Fruit fly (Drosophila melanogaster) whole organism, embryonic: ENCODE measurements around the gene Lcp65Aa.

Experiments used
- Atf6 ChIP-seq: fragments of 200-800 bp; sonication (Bioruptor generic); IDR thresholded peaks from 2 replicates; pipeline ENCODE4 v1.3.6; 2022; ENCODE audit warnings: missing biosample characterization, missing genetic modification characterization
- CG11504 ChIP-seq: fragments of 200-800 bp; sonication (Bioruptor generic); optimal IDR thresholded peaks from 3 replicates; lab custom pipeline; 2019; ENCODE audit warnings: missing biosample characterization, mild to moderate bottlenecking, missing genetic modification characterization, moderate library complexity
- CG11560 ChIP-seq: fragments of 200-800 bp; sonication (Bioruptor generic); IDR thresholded peaks from 3 replicates; pipeline ENCODE4 v1.3.6; 2022; ENCODE audit warnings: missing biosample characterization, missing genetic modification characterization
- CG13123 ChIP-seq: fragments of 200-800 bp; sonication (Bioruptor generic); optimal IDR thresholded peaks from 2 replicates; lab custom pipeline; 2016; ENCODE audit warnings: missing biosample characterization, missing genetic modification characterization
- CG13424 ChIP-seq: fragments of 200-800 bp; sonication (Bioruptor generic); optimal IDR thresholded peaks from 2 replicates; lab custom pipeline; 2019; ENCODE audit warnings: missing biosample characterization, mild to moderate bottlenecking, missing genetic modification characterization, moderate library complexity
- CG14710 ChIP-seq: fragments of 200-800 bp; sonication (Bioruptor generic); optimal IDR thresholded peaks from 3 replicates; lab custom pipeline; 2019; ENCODE audit warnings: missing biosample characterization, mild to moderate bottlenecking, missing genetic modification characterization, moderate library complexity
- CG15696 ChIP-seq: fragments of 200-800 bp; sonication (Bioruptor generic); optimal IDR thresholded peaks from 2 replicates; lab custom pipeline; 2019; ENCODE audit warnings: missing biosample characterization, mild to moderate bottlenecking, missing genetic modification characterization, moderate library complexity
- CG1602 ChIP-seq: fragments of 200-800 bp; sonication (Bioruptor generic); optimal IDR thresholded peaks from 3 replicates; lab custom pipeline; 2016; ENCODE audit warnings: missing biosample characterization, missing genetic modification characterization
- CG16863 ChIP-seq: fragments of 200-800 bp; sonication (Bioruptor generic); optimal IDR thresholded peaks from 3 replicates; lab custom pipeline; 2016; ENCODE audit warnings: missing biosample characterization, missing genetic modification characterization
- CG17385 ChIP-seq: fragments of 200-800 bp; sonication (Bioruptor generic); optimal IDR thresholded peaks from 3 replicates; lab custom pipeline; 2018; ENCODE audit warnings: missing biosample characterization, mild to moderate bottlenecking, missing genetic modification characterization
- CG17802 ChIP-seq: fragments of 200-800 bp; sonication (Bioruptor generic); optimal IDR thresholded peaks from 2 replicates; lab custom pipeline; 2018; ENCODE audit warnings: missing biosample characterization, mild to moderate bottlenecking, missing genetic modification characterization, moderate library complexity
- CG18262 ChIP-seq: fragments of 200-800 bp; optimal IDR thresholded peaks from 3 replicates; lab custom pipeline; 2019; ENCODE audit warnings: missing biosample characterization, mild to moderate bottlenecking, missing genetic modification characterization, moderate library complexity
- CG18476 ChIP-seq: fragments of 200-800 bp; sonication (Bioruptor generic); optimal IDR thresholded peaks from 2 replicates; lab custom pipeline; 2016; ENCODE audit warnings: missing biosample characterization, mild to moderate bottlenecking, missing genetic modification characterization
- CG18619 ChIP-seq: fragments of 200-800 bp; sonication (Bioruptor generic); optimal IDR thresholded peaks from 3 replicates; lab custom pipeline; 2017; ENCODE audit warnings: missing biosample characterization, mild to moderate bottlenecking, missing genetic modification characterization
- CG18764 ChIP-seq: fragments of 200-800 bp; sonication (Bioruptor generic); optimal IDR thresholded peaks from 3 replicates; lab custom pipeline; 2016; ENCODE audit warnings: missing biosample characterization, missing genetic modification characterization
- CG2116 ChIP-seq: fragments of 200-800 bp; sonication (Bioruptor generic); optimal IDR thresholded peaks from 3 replicates; lab custom pipeline; 2018; ENCODE audit warnings: missing biosample characterization, mild to moderate bottlenecking, missing genetic modification characterization
- CG3838 ChIP-seq: fragments of 200-800 bp; sonication (Bioruptor generic); optimal IDR thresholded peaks from 3 replicates; lab custom pipeline; 2016; ENCODE audit warnings: missing biosample characterization, missing genetic modification characterization
- CG4404 ChIP-seq: fragments of 200-800 bp; sonication (Bioruptor generic); IDR thresholded peaks from 2 replicates; pipeline ENCODE4 v1.3.6; 2022; ENCODE audit warnings: missing biosample characterization, missing genetic modification characterization
- CG5245 ChIP-seq: fragments of 200-800 bp; sonication (Bioruptor generic); optimal IDR thresholded peaks from 3 replicates; lab custom pipeline; 2016; ENCODE audit warnings: missing biosample characterization, missing genetic modification characterization
- CG9932 ChIP-seq: fragments of 200-800 bp; sonication (Bioruptor generic); IDR thresholded peaks from 2 replicates; pipeline ENCODE4 v1.3.6; 2022; ENCODE audit warnings: missing biosample characterization, missing genetic modification characterization
- Dad ChIP-seq: fragments of 200-800 bp; sonication (Bioruptor generic); optimal IDR thresholded peaks from 3 replicates; lab custom pipeline; 2016; ENCODE audit warnings: missing biosample characterization, missing genetic modification characterization
- Dip3 ChIP-seq: fragments of 200-800 bp; sonication (Bioruptor generic); optimal IDR thresholded peaks from 3 replicates; lab custom pipeline; 2016; ENCODE audit warnings: missing biosample characterization, missing genetic modification characterization
- E2f1 ChIP-seq: fragments of 200-800 bp; sonication (Bioruptor generic); IDR thresholded peaks from 2 replicates; pipeline ENCODE4 v1.3.6; 2022; ENCODE audit warnings: missing biosample characterization, missing genetic modification characterization
- HLHmδ ChIP-seq: fragments of 200-800 bp; sonication (Bioruptor generic); optimal IDR thresholded peaks from 2 replicates; lab custom pipeline; 2018; ENCODE audit warnings: missing biosample characterization, mild to moderate bottlenecking, missing genetic modification characterization, moderate library complexity
- Max ChIP-seq: fragments of 200-800 bp; sonication (Bioruptor generic); optimal IDR thresholded peaks from 2 replicates; lab custom pipeline; 2016; ENCODE audit warnings: missing biosample characterization, mild to moderate bottlenecking, missing genetic modification characterization
- Myb ChIP-seq: fragments of 200-800 bp; sonication (Bioruptor generic); optimal IDR thresholded peaks from 2 replicates; lab custom pipeline; 2016; ENCODE audit warnings: missing biosample characterization, missing genetic modification characterization
- NC2α ChIP-seq: fragments of 200-800 bp; sonication (Bioruptor generic); optimal IDR thresholded peaks from 2 replicates; lab custom pipeline; 2016; ENCODE audit warnings: missing biosample characterization, missing genetic modification characterization
- Neu2 ChIP-seq: fragments of 200-800 bp; sonication (Bioruptor generic); optimal IDR thresholded peaks from 3 replicates; lab custom pipeline; 2016; ENCODE audit warnings: missing biosample characterization, missing genetic modification characterization, borderline replicate concordance
- Sry-β ChIP-seq: fragments of 200-800 bp; sonication (Bioruptor generic); optimal IDR thresholded peaks from 2 replicates; lab custom pipeline; 2018; ENCODE audit warnings: missing biosample characterization, mild to moderate bottlenecking, missing genetic modification characterization, moderate library complexity
- abd-A ChIP-seq: fragments of 200-800 bp; sonication (Bioruptor generic); optimal IDR thresholded peaks from 3 replicates; lab custom pipeline; 2019; ENCODE audit warnings: missing biosample characterization, mild to moderate bottlenecking, missing genetic modification characterization, moderate library complexity
- ac ChIP-seq: fragments of 200-800 bp; sonication (Bioruptor generic); optimal IDR thresholded peaks from 3 replicates; lab custom pipeline; 2017; ENCODE audit warnings: missing biosample characterization, mild to moderate bottlenecking, missing genetic modification characterization
- ap ChIP-seq: fragments of 200-800 bp; sonication (Bioruptor generic); IDR thresholded peaks from 2 replicates; pipeline ENCODE4 v1.3.6; 2022; ENCODE audit warnings: missing biosample characterization, missing genetic modification characterization
- ato ChIP-seq: fragments of 200-800 bp; sonication (Bioruptor generic); IDR thresholded peaks from 2 replicates; pipeline ENCODE4 v1.3.6; 2022; ENCODE audit warnings: missing biosample characterization, missing genetic modification characterization; ENCODE audit not compliant: partially characterized antibody
- cg ChIP-seq: fragments of 200-800 bp; sonication (Bioruptor generic); optimal IDR thresholded peaks from 3 replicates; lab custom pipeline; 2019; ENCODE audit warnings: missing biosample characterization, mild to moderate bottlenecking, missing genetic modification characterization, moderate library complexity
- ftz-f1 ChIP-seq: fragments of 200-800 bp; sonication (Bioruptor generic); optimal IDR thresholded peaks from 2 replicates; lab custom pipeline; 2016; ENCODE audit warnings: missing biosample characterization, missing genetic modification characterization
- gcm2 ChIP-seq: fragments of 200-800 bp; sonication (Bioruptor generic); optimal IDR thresholded peaks from 2 replicates; lab custom pipeline; 2016; ENCODE audit warnings: missing biosample characterization, missing genetic modification characterization
- grau ChIP-seq: fragments of 200-800 bp; optimal IDR thresholded peaks from 3 replicates; lab custom pipeline; 2019; ENCODE audit warnings: missing biosample characterization, mild to moderate bottlenecking, missing genetic modification characterization, moderate library complexity
- grn ChIP-seq: fragments of 200-800 bp; sonication (Bioruptor generic); optimal IDR thresholded peaks from 3 replicates; lab custom pipeline; 2017; ENCODE audit warnings: missing biosample characterization, missing genetic modification characterization
- gt ChIP-seq: fragments of 200-800 bp; sonication (Bioruptor generic); IDR thresholded peaks from 2 replicates; pipeline ENCODE4 v1.3.6; 2022; ENCODE audit warnings: missing biosample characterization, missing genetic modification characterization
- knrl ChIP-seq: fragments of 200-800 bp; sonication (Bioruptor generic); IDR thresholded peaks from 3 replicates; pipeline ENCODE4 v1.3.6; 2022; ENCODE audit warnings: missing biosample characterization, missing genetic modification characterization; ENCODE audit not compliant: partially characterized antibody
- mam ChIP-seq: fragments of 200-800 bp; sonication (Bioruptor generic); optimal IDR thresholded peaks from 3 replicates; lab custom pipeline; 2016; ENCODE audit warnings: missing biosample characterization, missing genetic modification characterization
- odd ChIP-seq: fragments of 200-800 bp; sonication (Bioruptor generic); optimal IDR thresholded peaks from 2 replicates; lab custom pipeline; 2017; ENCODE audit warnings: missing biosample characterization, mild to moderate bottlenecking, missing genetic modification characterization
- pros ChIP-seq: fragments of 200-800 bp; sonication (Bioruptor generic); optimal IDR thresholded peaks from 3 replicates; lab custom pipeline; 2019; ENCODE audit warnings: missing biosample characterization, mild to moderate bottlenecking, missing genetic modification characterization, moderate library complexity
- pzg ChIP-seq: fragments of 200-800 bp; sonication (Bioruptor generic); optimal IDR thresholded peaks from 3 replicates; lab custom pipeline; 2018; ENCODE audit warnings: missing biosample characterization, mild to moderate bottlenecking, missing genetic modification characterization, moderate library complexity
- ranshi ChIP-seq: fragments of 200-800 bp; sonication (Bioruptor generic); IDR thresholded peaks from 2 replicates; pipeline ENCODE4 v1.3.6; 2022; ENCODE audit warnings: missing biosample characterization, missing genetic modification characterization
- repo ChIP-seq: fragments of 200-800 bp; sonication (Bioruptor generic); optimal IDR thresholded peaks from 2 replicates; lab custom pipeline; 2016; ENCODE audit warnings: missing biosample characterization, missing genetic modification characterization
- slp2 ChIP-seq: fragments of 200-800 bp; sonication (Bioruptor generic); optimal IDR thresholded peaks from 2 replicates; lab custom pipeline; 2016; ENCODE audit warnings: missing biosample characterization, missing genetic modification characterization
- tgo ChIP-seq: fragments of 200-800 bp; sonication (Bioruptor generic); IDR thresholded peaks from 3 replicates; pipeline ENCODE4 v1.3.6; 2022; ENCODE audit warnings: missing biosample characterization, missing genetic modification characterization
- usp ChIP-seq: fragments of >200 bp; optimal IDR thresholded peaks from 2 replicates; lab custom pipeline; 2017; ENCODE audit warnings: missing biosample characterization, missing genetic modification characterization
- vfl ChIP-seq: fragments of 200-800 bp; sonication (Bioruptor generic); optimal IDR thresholded peaks from 2 replicates; lab custom pipeline; 2016; ENCODE audit warnings: missing biosample characterization, missing genetic modification characterization

Lcp65Aa gene

DNA sequence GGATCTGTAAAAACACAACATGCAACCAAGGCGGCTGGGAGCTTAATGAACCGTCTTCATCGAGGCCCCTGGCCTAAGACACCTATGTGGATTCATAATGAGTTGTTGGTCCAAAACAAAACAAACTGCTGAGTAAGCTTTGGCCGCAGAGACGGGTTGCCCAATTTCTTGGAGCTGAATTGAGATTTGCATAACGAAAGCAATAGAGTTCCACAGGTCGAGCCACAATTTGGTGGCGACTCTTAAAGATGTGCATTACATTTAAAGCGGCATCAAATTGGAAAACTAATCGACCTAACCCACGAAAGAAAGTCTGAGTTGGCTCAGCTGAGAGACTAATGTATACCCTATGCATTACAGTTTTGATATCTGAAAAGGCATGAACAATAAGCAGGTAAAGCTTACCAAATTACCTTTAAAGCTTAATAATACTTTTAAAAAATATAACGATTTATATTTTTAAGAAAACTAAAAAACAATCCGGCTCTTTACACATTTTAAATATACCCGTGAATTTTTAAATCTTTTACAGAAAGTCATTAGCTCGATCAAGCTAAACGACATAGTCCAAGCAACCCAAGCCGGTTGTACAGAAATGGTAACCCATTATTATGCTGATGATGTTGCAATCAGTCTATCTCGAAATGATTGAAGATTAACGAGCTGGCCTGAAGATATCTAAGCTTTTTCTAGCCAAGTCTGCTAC is 6.4 kb downstream of the Lcp65Aa start, which contains the start of gene CG13297 (continued):
- TF ChIP-seq abd-A (tag; lab: Kevin White, UChicago) (peak; percentile 88), pzg (GFP tag; lab: Kevin White, UChicago) (no peak), NC2α (no peak), pros (GFP tag; lab: Kevin White, UChicago) (peak; percentile 86), ranshi (GFP tag; lab: Robert Waterston, UW) (peak; percentile 21; the same call in 1 of the 2 replicates), ftz-f1 (no peak), vfl (GFP tag; lab: Kevin White, UChicago) (no peak), CG2116 (GFP tag; lab: Kevin White, UChicago) (no peak), CG1602 (peak; percentile 13), CG15696 (tag; lab: Kevin White, UChicago) (no peak), CG5245 (GFP tag; lab: Kevin White, UChicago) (no peak), odd (GFP tag; lab: Kevin White, UChicago) (no peak), knrl (GFP tag; lab: Robert Waterston, UW) (no peak), Neu2 (GFP tag; lab: Kevin White, UChicago) (no peak), Dip3 (no peak), gt (GFP tag; lab: Robert Waterston, UW) (no peak), HLHmδ (GFP tag; lab: Kevin White, UChicago) (no peak), slp2 (no peak), Dad (no peak), ac (GFP tag; lab: Kevin White, UChicago) (no peak), cg (GFP tag; lab: Kevin White, UChicago) (no peak), CG11504 (tag; lab: Kevin White, UChicago) (peak; percentile 86), CG16863 (GFP tag; lab: Kevin White, UChicago) (no peak), usp (no peak), grau (tag; lab: Kevin White, UChicago) (peak; percentile 57), CG9932 (GFP tag; lab: Robert Waterston, UW) (no peak), gcm2 (no peak), Atf6 (GFP tag; lab: Robert Waterston, UW) (no peak), CG14710 (tag; lab: Kevin White, UChicago) (peak; percentile 8), CG13123 (GFP tag; lab: Kevin White, UChicago) (no peak), ato (GFP tag; lab: Robert Waterston, UW) (no peak), Myb (GFP tag; lab: Kevin White, UChicago) (no peak), grn (GFP tag; lab: Kevin White, UChicago) (peak; percentile 76), tgo (GFP tag; lab: Robert Waterston, UW) (peak; percentile 60; the same call in 2 of the 3 replicates), mam (GFP tag; lab: Kevin White, UChicago) (no peak), CG18764 (GFP tag; lab: Kevin White, UChicago) (no peak), CG18262 (peak; percentile 73), CG13424 (tag; lab: Kevin White, UChicago) (peak; percentile 76), E2f1 (GFP tag; lab: Robert Waterston, UW) (peak; percentile 44; the same call in 1 of the 2 replicates), Max (peak; percentile 19), repo (GFP tag; lab: Kevin White, UChicago) (no peak), CG18619 (GFP tag; lab: Kevin White, UChicago) (no peak), CG17802 (tag; lab: Kevin White, UChicago) (no peak), CG18476 (GFP tag; lab: Kevin White, UChicago) (peak; percentile 32), CG3838 (no peak), ap (GFP tag; lab: Robert Waterston, UW) (0 out of 2 replicates have a peak, but pooled peaks have one; percentile 14), CG11560 (tag; lab: Robert Waterston, UW) (no peak), Sry-β (GFP tag; lab: Kevin White, UChicago) (no peak), CG17385 (GFP tag; lab: Kevin White, UChicago) (peak; percentile 20), CG4404 (GFP tag; lab: Robert Waterston, UW) (no peak)
